Worm (Caenorhabditis elegans) whole organism, L4/young adult: ENCODE data around the gene rbm-25.

Experiments
- W03F9.2 ChIP-seq: fragments of 150-350 bp; optimal IDR thresholded peaks from 2 replicates; lab custom pipeline; 2014; ENCODE audit warnings: missing biosample characterization, missing genetic modification characterization
- dao-5 ChIP-seq: sonication (generic microtip); optimal IDR thresholded peaks from 2 replicates; lab custom pipeline; 2016; ENCODE audit warnings: missing genotype, missing genetic modification characterization, moderate library complexity, missing compliant biosample characterization
- him-1 ChIP-seq: sonication (generic microtip); optimal IDR thresholded peaks from 2 replicates; lab custom pipeline; 2016; ENCODE audit warnings: missing genotype, missing genetic modification reagents, missing genetic modification characterization, missing compliant biosample characterization

DNA sequence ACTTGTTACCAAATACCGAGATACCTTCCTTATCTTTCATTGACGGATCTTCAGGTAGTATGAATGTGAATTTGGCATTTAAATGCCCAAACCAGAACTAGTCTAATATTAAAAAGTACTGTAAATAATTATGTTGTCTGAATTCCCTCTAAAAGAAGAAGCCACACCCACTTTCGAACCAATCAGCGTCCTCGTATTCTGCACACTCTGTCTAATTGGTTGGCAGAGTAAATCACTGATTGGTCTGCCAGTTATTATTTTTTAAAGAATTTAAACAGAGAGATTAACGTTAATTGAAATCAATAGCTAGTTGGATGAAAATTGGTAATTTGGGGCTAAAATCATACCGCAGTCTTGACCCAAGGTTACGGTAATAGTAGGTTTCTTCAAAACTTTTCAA, 7.7 kb downstream of the rbm-25 start:
- TF ChIP-seq W03F9.2 (tag; lab: Kevin White, UChicago), result no peak
- TF ChIP-seq dao-5 (tag; lab: Kevin White, UChicago), result no peak
- TF ChIP-seq him-1, result no peak
